Worm (Caenorhabditis elegans): ENCODE data around the gene nmur-3.
A peak's percentile ranks its signal among the peaks of the same experiment; 100 is the strongest.

nmur-3 gene

DNA sequence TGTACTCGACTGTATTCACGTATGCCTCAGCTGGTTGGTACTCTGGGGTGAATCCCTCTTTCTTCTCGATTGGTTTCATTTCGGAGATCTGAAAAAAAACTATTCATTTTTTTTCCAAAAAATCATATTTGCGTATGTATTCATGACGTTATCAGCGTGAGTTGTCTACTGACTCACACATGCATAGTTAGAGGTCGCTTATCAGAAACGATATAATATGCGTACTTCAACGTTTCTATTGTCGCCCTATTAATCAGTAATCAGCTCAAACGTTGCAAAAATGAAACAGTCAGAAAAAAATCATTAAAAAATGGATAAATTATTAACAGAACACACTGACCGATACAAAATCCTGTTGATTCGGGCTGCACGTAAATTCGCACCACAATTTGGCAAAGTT lies 12.2 kb downstream of the nmur-3 start:
- TF ChIP-seq crh-2 (tag; optimal IDR thresholded peaks at IDR 0.05) (peak; percentile 41), alr-1 (tag; optimal IDR thresholded peaks at IDR 0.05) (no peak), fos-1 (tag; optimal IDR thresholded peaks at IDR 0.05) (peak; percentile 99)

DNA sequence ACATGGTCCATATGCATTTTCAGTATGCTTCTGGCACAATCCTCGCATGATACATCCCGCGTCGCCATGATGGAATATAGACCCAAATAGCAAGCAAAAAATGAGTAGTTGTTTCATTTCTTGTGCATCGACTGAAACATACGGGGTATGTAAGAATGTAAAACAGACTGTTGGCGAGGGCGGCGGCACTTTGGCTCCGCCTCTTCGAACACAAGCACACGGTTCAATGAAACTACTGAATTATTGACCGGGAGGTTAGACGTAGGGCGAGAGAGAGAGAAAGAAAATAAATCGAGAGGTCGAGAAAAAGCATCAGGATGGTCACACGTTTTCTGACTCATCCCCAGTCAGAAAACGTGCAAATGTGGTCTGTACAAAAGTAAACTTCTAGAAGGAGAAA lies 13.6 kb downstream of the nmur-3 start:
- TF ChIP-seq blmp-1 (tag; optimal IDR thresholded peaks at IDR 0.05; ENCODE audit: insufficient read depth) (no peak), unc-55 (GFP tag; optimal IDR thresholded peaks at IDR 0.05) (no peak), dmd-4 (tag; optimal IDR thresholded peaks at IDR 0.05) (no peak), F13H6.1 (tag; optimal IDR thresholded peaks at IDR 0.05) (no peak), snpc-4 (tag; optimal IDR thresholded peaks at IDR 0.05) (no peak), R02D3.7 (tag; optimal IDR thresholded peaks at IDR 0.05) (no peak), nhr-25 (tag; optimal IDR thresholded peaks at IDR 0.05) (no peak), nhr-23 (tag; optimal IDR thresholded peaks at IDR 0.05) (no peak), alr-1 (tag; optimal IDR thresholded peaks at IDR 0.05) (no peak), ztf-11 (tag; optimal IDR thresholded peaks at IDR 0.05) (no peak), unc-39 (tag; optimal IDR thresholded peaks at IDR 0.05) (no peak), nhr-237 (tag; optimal IDR thresholded peaks at IDR 0.05) (no peak), lsy-2 (tag; optimal IDR thresholded peaks at IDR 0.05) (no peak), nhr-11 (tag; optimal IDR thresholded peaks at IDR 0.05) (no peak), sma-3 (GFP tag; optimal IDR thresholded peaks at IDR 0.05) (no peak), lin-11 (tag; optimal IDR thresholded peaks at IDR 0.05) (no peak)

DNA sequence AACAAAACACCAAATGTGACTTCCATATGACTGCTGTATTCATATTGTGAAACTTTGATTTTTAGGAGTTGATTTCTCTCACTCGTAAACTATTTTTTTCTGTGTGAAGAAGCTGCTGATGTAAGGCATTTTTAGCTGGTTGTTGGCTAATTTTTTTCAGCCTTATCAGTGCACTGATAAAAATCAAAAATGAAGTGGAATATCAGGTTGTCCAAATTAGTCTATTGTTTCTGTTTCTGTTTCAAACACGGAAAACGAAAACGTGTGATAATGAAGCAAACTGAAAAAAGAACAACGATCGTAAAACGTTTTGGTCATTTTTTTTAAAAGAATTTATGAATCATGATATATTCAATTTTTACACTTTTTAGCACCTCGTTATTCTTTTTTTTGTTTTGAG lies 14.5 kb downstream of the nmur-3 start:
- TF ChIP-seq nhr-10 (tag; optimal IDR thresholded peaks at IDR 0.05) (no peak), elt-1 (tag; optimal IDR thresholded peaks at IDR 0.05) (no peak), fos-1 (tag; optimal IDR thresholded peaks at IDR 0.05) (peak; percentile 91), crh-2 (tag; optimal IDR thresholded peaks at IDR 0.05) (peak; percentile 39), lin-13 (GFP tag; optimal IDR thresholded peaks at IDR 0.05) (no peak), mbf-1 (tag; optimal IDR thresholded peaks at IDR 0.05) (no peak), skn-1 (tag; optimal IDR thresholded peaks at IDR 0.05) (no peak), ama-1 (optimal IDR thresholded peaks at IDR 0.05) (no peak), nhr-11 (tag; optimal IDR thresholded peaks at IDR 0.05) (no peak)

DNA sequence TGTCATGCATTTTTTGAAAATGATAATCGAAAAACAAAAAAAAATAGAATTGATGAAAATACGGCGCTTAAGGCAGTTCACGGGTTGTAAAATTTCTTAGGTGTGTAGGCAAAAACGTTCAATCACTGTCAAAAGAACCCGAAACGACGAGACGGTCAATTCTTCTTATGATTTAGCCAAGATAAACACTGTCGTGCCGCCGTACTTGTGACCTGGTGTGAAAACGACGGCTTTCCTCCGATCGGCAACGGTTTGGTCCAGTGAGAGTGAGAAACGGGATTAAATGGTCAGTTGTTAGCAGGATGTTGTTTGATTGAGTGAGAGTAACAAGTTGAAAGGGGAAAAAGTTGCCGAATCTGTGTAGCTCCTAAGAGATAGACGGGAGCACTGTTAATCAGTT lies 17.8 kb downstream of the nmur-3 start:
- TF ChIP-seq nhr-129 (tag; optimal IDR thresholded peaks at IDR 0.05) = peak; percentile 5
- peak; percentile 5 for TF ChIP-seq blmp-1 (tag; optimal IDR thresholded peaks at IDR 0.05; ENCODE audit: insufficient read depth)
- no peak for TF ChIP-seq ceh-82 (tag; optimal IDR thresholded peaks at IDR 0.05)
- TF ChIP-seq elt-3 (tag; optimal IDR thresholded peaks at IDR 0.05) = no peak
- no peak for TF ChIP-seq unc-62 (GFP tag; optimal IDR thresholded peaks at IDR 0.05)
- TF ChIP-seq fos-1 (tag; optimal IDR thresholded peaks at IDR 0.05) = peak; percentile 15

ce11 chrX:4488807-4489336 lies 22.6 kb downstream of the nmur-3 start, which contains the start of gene ncr-1:
Gene ncr-1 (minus strand): TSS chrX:4488857.
- TF ChIP-seq unc-55 (GFP tag; optimal IDR thresholded peaks at IDR 0.05) (peak; percentile 56), C34F6.9 (tag; optimal IDR thresholded peaks at IDR 0.05) (peak; percentile 12), unc-62 (GFP tag; optimal IDR thresholded peaks at IDR 0.05) (no peak)

- peak; percentile 65 for TF ChIP-seq nhr-129 (tag; optimal IDR thresholded peaks at IDR 0.05)
- peak; percentile 47 for TF ChIP-seq C34F6.9 (tag; optimal IDR thresholded peaks at IDR 0.05)
- TF ChIP-seq egl-27 (tag; optimal IDR thresholded peaks at IDR 0.05) = no peak
These were observed 24.1 kb downstream of the nmur-3 start for ce11 chrX:4490400-4490799.

DNA sequence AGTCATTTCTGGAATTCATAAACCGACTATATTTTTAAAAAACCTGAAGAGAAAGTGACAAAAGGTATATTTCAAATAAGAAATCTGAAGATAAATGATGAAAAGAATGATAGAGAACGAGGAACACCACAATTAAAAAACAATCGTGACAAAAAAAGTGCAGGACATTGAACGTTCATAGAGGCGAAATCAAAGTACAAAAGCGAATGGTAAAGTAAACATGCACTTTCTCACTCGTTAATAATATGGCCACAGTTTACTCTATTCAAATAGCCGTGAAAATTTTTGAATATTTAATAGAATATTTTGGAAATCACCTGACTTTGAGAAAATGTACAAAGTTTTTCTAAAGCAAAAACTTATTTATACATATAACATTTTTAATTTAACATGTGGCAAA lies 25.9 kb downstream of the nmur-3 start, which contains the start of gene F46H6.5:
TSS of gene F46H6.5 (minus strand) at position 10 of the 400 bp plus-strand sequence.
- TF ChIP-seq nhr-23 (tag; optimal IDR thresholded peaks at IDR 0.05) (no peak), snpc-4 (tag; optimal IDR thresholded peaks at IDR 0.05) (no peak), F13H6.1 (tag; optimal IDR thresholded peaks at IDR 0.05) (no peak), skn-1 (tag; optimal IDR thresholded peaks at IDR 0.05) (no peak), nhr-25 (tag; optimal IDR thresholded peaks at IDR 0.05) (no peak), crh-2 (tag; optimal IDR thresholded peaks at IDR 0.05) (no peak), lsy-2 (tag; optimal IDR thresholded peaks at IDR 0.05) (no peak), nhr-10 (tag; optimal IDR thresholded peaks at IDR 0.05) (no peak)

Data from whole organism, L2 larva.